Worm (Caenorhabditis elegans): ENCODE data around the gene aqp-2.

ce11 chrII:9213055-9213708, 48.6 kb downstream of the aqp-2 start, which contains the start of gene znfx-1:
- TF ChIP-seq snpc-4 (tag; optimal IDR thresholded peaks at IDR 0.05) (no peak), pha-4 (tag; optimal IDR thresholded peaks at IDR 0.05) (no peak)

Measured in whole organism, L3 larva.